Worm (Caenorhabditis elegans) whole organism, L4 larva: ENCODE data around the gene fsn-1.

Experiments
- F37D6.2 ChIP-seq: sonication (generic microtip); optimal IDR thresholded peaks from 2 replicates; lab custom pipeline; 2016; ENCODE audit warnings: mild to moderate bottlenecking, missing genetic modification characterization, missing compliant biosample characterization
- F49E8.2 ChIP-seq: sonication (generic microtip); optimal IDR thresholded peaks from 2 replicates; lab custom pipeline; 2016; ENCODE audit warnings: missing compliant biosample characterization, mild to moderate bottlenecking, missing genetic modification characterization, borderline replicate concordance
- T20F7.1 ChIP-seq: fragments of 200-800 bp; sonication (Bioruptor generic); optimal IDR thresholded peaks from 2 replicates; lab custom pipeline; 2018; ENCODE audit warnings: mild to moderate bottlenecking, missing genetic modification characterization, missing compliant biosample characterization
- T26A8.4 ChIP-seq: fragments of 200-800 bp; sonication (Bioruptor generic); IDR thresholded peaks from 2 replicates; pipeline ENCODE4 v1.3.6; 2022; ENCODE audit warnings: missing genetic modification characterization, missing compliant biosample characterization
- Y105C5A.15 ChIP-seq: fragments of 200-800 bp; sonication (Bioruptor generic); IDR thresholded peaks from 2 replicates; pipeline ENCODE4 v1.3.6; 2022; ENCODE audit warnings: missing genetic modification characterization, missing compliant biosample characterization
- Y48G9A.11 ChIP-seq: fragments of 200-800 bp; sonication (Bioruptor generic); IDR thresholded peaks from 2 replicates; pipeline ENCODE4 v1.3.6; 2022; ENCODE audit warnings: missing genetic modification reagents, missing genetic modification characterization, missing compliant biosample characterization
- Y75B8A.6 ChIP-seq: fragments of 200-800 bp; sonication (Bioruptor generic); IDR thresholded peaks from 2 replicates; pipeline ENCODE4 v1.3.6; 2022; ENCODE audit warnings: missing genetic modification reagents, missing genetic modification characterization, missing compliant biosample characterization
- aha-1 ChIP-seq: fragments of 150-350 bp; peaks from one replicate; lab custom pipeline; 2014; ENCODE audit warnings: missing biosample characterization, missing genetic modification characterization
- aly-2 ChIP-seq: sonication (generic microtip); optimal IDR thresholded peaks from 2 replicates; lab custom pipeline; 2018; ENCODE audit warnings: missing biosample characterization, missing genetic modification characterization
- attf-4 ChIP-seq: sonication (generic microtip); optimal IDR thresholded peaks from 3 replicates; lab custom pipeline; 2017; ENCODE audit warnings: missing biosample characterization, missing genetic modification characterization
- ceh-28 ChIP-seq: fragments of 150-350 bp; optimal IDR thresholded peaks from 2 replicates; lab custom pipeline; 2014; ENCODE audit warnings: missing biosample characterization, missing genetic modification reagents, missing genetic modification characterization
- ceh-82 ChIP-seq: sonication (generic microtip); optimal IDR thresholded peaks from 2 replicates; lab custom pipeline; 2017; ENCODE audit warnings: missing biosample characterization, missing genetic modification characterization
- ctbp-1 ChIP-seq: fragments of 200-800 bp; sonication (Bioruptor generic); IDR thresholded peaks from 2 replicates; pipeline ENCODE4 v1.3.6; 2022; ENCODE audit warnings: missing genetic modification reagents, missing genetic modification characterization, missing compliant biosample characterization
- daf-16 ChIP-seq, 3 experiments: sonication (generic microtip); optimal IDR thresholded peaks; 2 replicates each; lab custom pipeline; 2016 to 2017; ENCODE audit warnings: missing genetic modification characterization in 3 of 3, missing genetic modification reagents in 3 of 3, mild to moderate bottlenecking in 2 of 3, missing compliant biosample characterization in 2 of 3, missing biosample characterization in 1 of 3, moderate library complexity in 1 of 3
- dmd-8 ChIP-seq: fragments of 200-800 bp; sonication (Bioruptor generic); IDR thresholded peaks from 2 replicates; pipeline ENCODE4 v1.3.6; 2022; ENCODE audit warnings: missing genetic modification characterization, missing compliant biosample characterization
- dmd-9 ChIP-seq: fragments of 200-800 bp; sonication (Bioruptor generic); IDR thresholded peaks from 2 replicates; pipeline ENCODE4 v1.3.6; 2022; ENCODE audit warnings: missing genetic modification reagents, missing genetic modification characterization, missing compliant biosample characterization
- dpl-1 ChIP-seq: fragments of 150-350 bp; optimal IDR thresholded peaks from 2 replicates; lab custom pipeline; 2014; ENCODE audit warnings: missing biosample characterization, missing genetic modification reagents, missing genetic modification characterization
- duxl-1 ChIP-seq: sonication (generic microtip); optimal IDR thresholded peaks from 2 replicates; lab custom pipeline; 2016; ENCODE audit warnings: mild to moderate bottlenecking, missing genetic modification characterization, moderate library complexity, missing compliant biosample characterization; ENCODE audit not compliant: poor library complexity
- fkh-10 ChIP-seq: fragments of 150-350 bp; optimal IDR thresholded peaks from 2 replicates; lab custom pipeline; 2014; ENCODE audit warnings: missing biosample characterization, missing genetic modification reagents, missing genetic modification characterization
- hif-1 ChIP-seq, 2 experiments: sonication (generic microtip); optimal IDR thresholded peaks; 2 replicates each; lab custom pipeline; 2016 to 2017; ENCODE audit warnings: missing compliant biosample characterization in 2 of 2, missing genetic modification characterization in 2 of 2, missing genetic modification reagents in 2 of 2, missing genotype in 2 of 2, mild to moderate bottlenecking in 1 of 2
- jun-1 ChIP-seq: fragments of 150-350 bp; optimal IDR thresholded peaks from 2 replicates; lab custom pipeline; 2014; ENCODE audit warnings: missing biosample characterization, missing genetic modification reagents, missing genetic modification characterization
- lim-7 ChIP-seq: fragments of 200-800 bp; sonication (Bioruptor generic); IDR thresholded peaks from 2 replicates; pipeline ENCODE4 v1.3.6; 2022; ENCODE audit warnings: missing genetic modification characterization, missing compliant biosample characterization
- lin-13 ChIP-seq: fragments of 150-350 bp; optimal IDR thresholded peaks from 2 replicates; lab custom pipeline; 2014; ENCODE audit warnings: missing biosample characterization, missing genetic modification reagents, missing genetic modification characterization
- lsy-2 ChIP-seq, 2 experiments: fragments of 150-350 bp in 1 of 2; sonication (generic microtip) in 1 of 2; optimal IDR thresholded peaks; 2 replicates each; lab custom pipeline; 2014 to 2017; ENCODE audit warnings: missing biosample characterization in 2 of 2, missing genetic modification characterization in 2 of 2
- mdl-1 ChIP-seq, 2 experiments: fragments of 150-350 bp in 1 of 2; sonication (generic microtip) in 1 of 2; optimal IDR thresholded peaks; 2 replicates each; lab custom pipeline; 2014 to 2017; ENCODE audit warnings: missing biosample characterization in 2 of 2, missing genetic modification characterization in 2 of 2
- mdt-29 ChIP-seq: fragments of 200-800 bp; sonication (Bioruptor generic); IDR thresholded peaks from 2 replicates; pipeline ENCODE4 v1.3.6; 2022; ENCODE audit warnings: missing genetic modification reagents, missing genetic modification characterization, missing compliant biosample characterization
- mes-2 ChIP-seq: sonication (generic microtip); optimal IDR thresholded peaks from 2 replicates; lab custom pipeline; 2016; ENCODE audit warnings: missing genotype, mild to moderate bottlenecking, missing genetic modification characterization, missing compliant biosample characterization; ENCODE audit not compliant: poor library complexity, severe bottlenecking
- nhr-111 ChIP-seq: fragments of 200-800 bp; sonication (Bioruptor generic); optimal IDR thresholded peaks from 2 replicates; lab custom pipeline; 2018; ENCODE audit warnings: mild to moderate bottlenecking, missing genetic modification characterization, missing compliant biosample characterization
- nhr-28 ChIP-seq: fragments of 150-350 bp; optimal IDR thresholded peaks from 2 replicates; lab custom pipeline; 2014; ENCODE audit warnings: missing biosample characterization, missing genetic modification characterization
- nhr-41 ChIP-seq: fragments of 200-800 bp; sonication (Bioruptor generic); IDR thresholded peaks from 2 replicates; pipeline ENCODE4 v1.3.6; 2022; ENCODE audit warnings: missing genetic modification reagents, missing genetic modification characterization, missing compliant biosample characterization
- nhr-42 ChIP-seq: fragments of 200-800 bp; sonication (Bioruptor generic); IDR thresholded peaks from 2 replicates; pipeline ENCODE4 v1.3.6; 2022; ENCODE audit warnings: missing genetic modification characterization, missing compliant biosample characterization
- nhr-76 ChIP-seq: fragments of 150-350 bp; optimal IDR thresholded peaks from 2 replicates; lab custom pipeline; 2014; ENCODE audit warnings: missing biosample characterization, missing genetic modification characterization
- saeg-2 ChIP-seq: fragments of 200-800 bp; sonication (Bioruptor generic); IDR thresholded peaks from 2 replicates; pipeline ENCODE4 v1.3.6; 2022; ENCODE audit warnings: missing genetic modification reagents, missing genetic modification characterization, missing compliant biosample characterization
- snpc-1.2 ChIP-seq: fragments of 200-800 bp; sonication (Bioruptor generic); IDR thresholded peaks from 2 replicates; pipeline ENCODE4 v1.3.6; 2022; ENCODE audit warnings: missing genetic modification reagents, missing genetic modification characterization, missing compliant biosample characterization
- snpc-4 ChIP-seq: fragments of 150-350 bp; optimal IDR thresholded peaks from 2 replicates; lab custom pipeline; 2014; ENCODE audit warnings: missing biosample characterization, missing genetic modification characterization
- tag-97 ChIP-seq: fragments of 200-800 bp; sonication (Bioruptor generic); IDR thresholded peaks from 2 replicates; pipeline ENCODE4 v1.3.6; 2022; ENCODE audit warnings: missing genetic modification characterization, missing compliant biosample characterization
- tra-1 ChIP-seq: fragments of 200-800 bp; sonication (Bioruptor generic); IDR thresholded peaks from 2 replicates; pipeline ENCODE4 v1.3.6; 2022; ENCODE audit warnings: missing genetic modification reagents, missing genetic modification characterization, missing compliant biosample characterization
- unc-62 ChIP-seq, 3 experiments: fragments of 150-350 bp in 1 of 3; sonication (generic microtip); optimal IDR thresholded peaks in 2 of 3; peaks in 1 of 3; 1 replicate in 1 of 3; 2 replicates in 2 of 3; lab custom pipeline; 2014 to 2017; ENCODE audit warnings: missing biosample characterization in 3 of 3, missing genetic modification characterization in 3 of 3, missing genetic modification reagents in 3 of 3, missing genotype in 1 of 3
- ztf-11 ChIP-seq: fragments of 150-350 bp; optimal IDR thresholded peaks from 2 replicates; lab custom pipeline; 2014; ENCODE audit warnings: missing biosample characterization, missing genetic modification characterization
- ztf-7 ChIP-seq: fragments of 150-350 bp; optimal IDR thresholded peaks from 2 replicates; lab custom pipeline; 2014; ENCODE audit warnings: missing biosample characterization, missing genetic modification characterization

The fsn-1 gene

ce11 chrIII:4930154-4930679, 6.9 kb upstream of the fsn-1 start, which contains the start of gene set-2 (continued):
- TF ChIP-seq T26A8.4 (GFP tag; lab: Robert Waterston, UW) = no peak
- no peak for TF ChIP-seq tag-97 (GFP tag; lab: Robert Waterston, UW)
- TF ChIP-seq nhr-76 (tag; lab: Kevin White, UChicago) = no peak
- no peak for TF ChIP-seq snpc-4 (tag; lab: Kevin White, UChicago)
- no peak for TF ChIP-seq Y75B8A.6 (GFP tag; lab: Robert Waterston, UW)
- peak; percentile 90 for TF ChIP-seq dmd-9 (GFP tag; lab: Robert Waterston, UW)
- no peak for TF ChIP-seq nhr-28 (tag; lab: Kevin White, UChicago)
- no peak for TF ChIP-seq fkh-10 (GFP tag; lab: Kevin White, UChicago)
- TF ChIP-seq, all 104 proteins: peak for 29

DNA sequence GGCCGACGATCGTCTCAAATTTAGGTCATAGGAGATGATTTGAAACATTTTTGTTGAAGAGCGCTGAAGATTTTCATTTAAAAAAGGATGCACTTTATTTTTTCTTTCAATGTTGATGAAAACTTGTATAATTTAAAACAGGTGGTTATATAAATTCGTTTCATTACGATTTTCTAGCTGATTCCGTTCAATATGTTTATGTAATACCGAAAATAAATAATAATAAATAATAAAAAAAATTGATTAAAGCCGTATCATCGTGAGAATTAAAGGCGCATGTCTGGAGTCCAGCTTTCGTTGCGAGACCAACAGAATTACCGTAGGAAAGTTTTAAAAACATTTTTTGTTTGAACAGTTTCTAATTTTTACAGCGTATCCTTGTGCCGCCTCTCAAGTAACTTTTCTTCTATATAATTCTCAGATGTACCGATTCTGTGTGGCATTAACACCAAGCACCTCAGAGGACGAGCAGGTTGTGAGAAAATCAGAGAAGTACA, 4.9 kb upstream of the fsn-1 start, which contains the start of the genes C26E6.12 and eri-9:
Gene C26E6.12 (minus strand): TSS at position 51 of the 497 bp plus-strand sequence.
Gene eri-9 (plus strand): TSS at position 248 of the 497 bp plus-strand sequence.
- TF ChIP-seq lim-7 = no peak
- TF ChIP-seq mdt-29 = no peak
- no peak for TF ChIP-seq F49E8.2 (tag; lab: Kevin White, UChicago)
- no peak for TF ChIP-seq aly-2 (tag; lab: Kevin White, UChicago)
- TF ChIP-seq nhr-111 (GFP tag; lab: Kevin White, UChicago) = no peak
- no peak for TF ChIP-seq nhr-42 (GFP tag; lab: Robert Waterston, UW)
- TF ChIP-seq snpc-1.2 (GFP tag; lab: Robert Waterston, UW) = no peak
- TF ChIP-seq daf-16 (GFP tag; optimal IDR thresholded peaks at IDR 0.05; lab: Kevin White, UChicago) = no peak
- TF ChIP-seq daf-16 (tag; optimal IDR thresholded peaks at IDR 0.05; lab: Kevin White, UChicago) = no peak
- no peak for TF ChIP-seq ztf-11 (tag; lab: Kevin White, UChicago)
- no peak for TF ChIP-seq attf-4 (tag; lab: Kevin White, UChicago)
- no peak for TF ChIP-seq tra-1 (GFP tag; lab: Robert Waterston, UW)
- TF ChIP-seq F37D6.2 (tag; lab: Kevin White, UChicago) = no peak

ce11 chrIII:4934896-4935628, 2.1 kb upstream of the fsn-1 start, which contains the start of gene mrps-18C:
Gene mrps-18C (plus strand): TSS chrIII:4935578.
- TF ChIP-seq Y48G9A.11 (GFP tag; lab: Robert Waterston, UW) (peak; percentile 60; the same call in 1 of the 2 replicates), dpl-1 (GFP tag; lab: Kevin White, UChicago) (peak; percentile 40), lsy-2 (tag; optimal IDR thresholded peaks at IDR 0.05; lab: Kevin White, UChicago) (peak in 1 of 2 experiments; percentile 52), nhr-41 (GFP tag; lab: Robert Waterston, UW) (no peak), unc-62 (GFP tag; optimal IDR thresholded peaks at IDR 0.05 in 1 of 2; lab: Kevin White, UChicago) (peak in 1 of 2 experiments; percentile 28), unc-62 (tag; optimal IDR thresholded peaks at IDR 0.05; lab: Kevin White, UChicago) (no peak), mes-2 (tag; lab: Kevin White, UChicago) (peak; percentile 59), aha-1 (tag; lab: Kevin White, UChicago) (peak; percentile 73), ctbp-1 (GFP tag; lab: Robert Waterston, UW) (no peak), T20F7.1 (peak; percentile 93)

DNA sequence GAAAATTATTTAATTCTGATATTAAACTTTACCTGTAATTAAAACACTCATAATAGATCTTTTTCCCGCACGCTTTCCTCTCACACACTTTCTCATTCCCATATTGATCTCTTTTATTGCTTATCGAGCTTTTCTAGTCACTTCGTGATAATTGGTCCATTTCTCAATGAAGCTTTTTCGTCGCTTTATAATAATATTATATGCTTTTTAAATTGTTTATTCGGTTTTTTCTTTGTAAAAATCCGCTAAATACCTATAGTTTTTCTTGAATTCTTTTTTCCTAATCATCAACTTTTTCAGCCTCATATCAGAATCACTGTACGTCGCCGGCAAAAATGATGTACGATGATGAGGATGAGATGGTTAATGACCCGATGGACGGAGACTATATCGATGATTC, 2.1 kb downstream of the fsn-1 start, which contains the start of gene rpb-2:
Gene rpb-2 (plus strand): TSS at position 301 of the 400 bp plus-strand sequence.
- TF ChIP-seq mdl-1 (tag; optimal IDR thresholded peaks at IDR 0.05; lab: Kevin White, UChicago) (no peak), dmd-8 (GFP tag; lab: Robert Waterston, UW) (no peak), lin-13 (GFP tag; lab: Kevin White, UChicago) (no peak), ztf-7 (no peak), T20F7.1 (no peak), ceh-82 (tag; lab: Kevin White, UChicago) (no peak), Y105C5A.15 (no peak), ceh-28 (no peak), dpl-1 (GFP tag; lab: Kevin White, UChicago) (no peak), nhr-41 (GFP tag; lab: Robert Waterston, UW) (no peak), saeg-2 (GFP tag; lab: Robert Waterston, UW) (no peak), nhr-76 (tag; lab: Kevin White, UChicago) (no peak), jun-1 (tag; lab: Kevin White, UChicago) (no peak), hif-1 (tag; optimal IDR thresholded peaks at IDR 0.05; lab: Kevin White, UChicago) (no peak), duxl-1 (tag; lab: Kevin White, UChicago) (no peak)
